Worm (Caenorhabditis elegans) whole organism, mixed stage, embryonic: ENCODE data around the gene hsp-12.2.
A peak's percentile ranks its signal among the peaks of the same experiment; 100 is the strongest.

Source experiments
- M03D4.4 ChIP-seq: sonication (generic microtip); optimal IDR thresholded peaks from 2 replicates; lab custom pipeline; 2017; ENCODE audit warnings: mild to moderate bottlenecking, missing genetic modification characterization, missing compliant biosample characterization
- bed-3 ChIP-seq: fragments of 200-800 bp; sonication (Bioruptor generic); optimal IDR thresholded peaks from 3 replicates; lab custom pipeline; 2018; ENCODE audit warnings: mild to moderate bottlenecking, missing genetic modification characterization, moderate library complexity, missing compliant biosample characterization
- blmp-1 ChIP-seq: fragments of 150-350 bp; optimal IDR thresholded peaks from 2 replicates; lab custom pipeline; 2014; ENCODE audit warnings: missing biosample characterization, missing genetic modification characterization
- ceh-39 ChIP-seq: fragments of 150-350 bp; optimal IDR thresholded peaks from 2 replicates; lab custom pipeline; 2014; ENCODE audit warnings: missing biosample characterization, missing genetic modification characterization
- ceh-43 ChIP-seq: fragments of 200-800 bp; sonication (Bioruptor generic); optimal IDR thresholded peaks from 2 replicates; lab custom pipeline; 2018; ENCODE audit warnings: mild to moderate bottlenecking, missing genetic modification characterization, moderate library complexity, missing compliant biosample characterization
- ceh-83 ChIP-seq: fragments of 200-800 bp; sonication (Bioruptor generic); optimal IDR thresholded peaks from 2 replicates; lab custom pipeline; 2018; ENCODE audit warnings: mild to moderate bottlenecking, missing genetic modification characterization, missing compliant biosample characterization
- ces-1 ChIP-seq: fragments of 150-350 bp; optimal IDR thresholded peaks from 2 replicates; lab custom pipeline; 2014; ENCODE audit warnings: missing biosample characterization, missing genetic modification reagents, missing genetic modification characterization
- cnd-1 ChIP-seq: fragments of 200-800 bp; sonication (Bioruptor generic); optimal IDR thresholded peaks from 2 replicates; lab custom pipeline; 2018; ENCODE audit warnings: mild to moderate bottlenecking, missing genetic modification characterization, missing compliant biosample characterization
- drap-1 ChIP-seq: fragments of 200-800 bp; sonication (Bioruptor generic); optimal IDR thresholded peaks from 3 replicates; lab custom pipeline; 2018; ENCODE audit warnings: mild to moderate bottlenecking, missing genetic modification characterization, missing compliant biosample characterization
- elt-1 ChIP-seq: sonication (generic microtip); optimal IDR thresholded peaks from 2 replicates; lab custom pipeline; 2017; ENCODE audit warnings: missing genetic modification characterization, mild to moderate bottlenecking, missing compliant biosample characterization, antibody characterized with exemption, moderate library complexity, borderline replicate concordance; ENCODE audit not compliant: insufficient read depth
- elt-3 ChIP-seq: fragments of 150-350 bp; optimal IDR thresholded peaks from 2 replicates; lab custom pipeline; 2014; ENCODE audit warnings: missing biosample characterization, missing genetic modification characterization
- flh-1 ChIP-seq: fragments of 200-800 bp; sonication (Bioruptor generic); optimal IDR thresholded peaks from 2 replicates; lab custom pipeline; 2018; ENCODE audit warnings: mild to moderate bottlenecking, missing genetic modification characterization, moderate library complexity, missing compliant biosample characterization
- ham-2 ChIP-seq: fragments of 200-800 bp; sonication (Bioruptor generic); optimal IDR thresholded peaks from 2 replicates; lab custom pipeline; 2018; ENCODE audit warnings: mild to moderate bottlenecking, missing genetic modification characterization, missing compliant biosample characterization
- hlh-1 ChIP-seq: fragments of 150-350 bp; optimal IDR thresholded peaks from 2 replicates; lab custom pipeline; 2014; ENCODE audit warnings: missing biosample characterization, missing genetic modification reagents, missing genetic modification characterization
- lin-13 ChIP-seq: fragments of 150-350 bp; optimal IDR thresholded peaks from 2 replicates; lab custom pipeline; 2014; ENCODE audit warnings: missing biosample characterization, missing genetic modification characterization
- lin-32 ChIP-seq: fragments of 200-800 bp; sonication (Bioruptor generic); optimal IDR thresholded peaks from 2 replicates; lab custom pipeline; 2018; ENCODE audit warnings: mild to moderate bottlenecking, missing genetic modification characterization, missing compliant biosample characterization
- lsy-2 ChIP-seq: fragments of 150-350 bp; optimal IDR thresholded peaks from 2 replicates; lab custom pipeline; 2014; ENCODE audit warnings: missing biosample characterization, missing genetic modification characterization
- mab-5 ChIP-seq: fragments of 150-350 bp; optimal IDR thresholded peaks from 2 replicates; lab custom pipeline; 2014; ENCODE audit warnings: missing biosample characterization, missing genetic modification characterization
- mep-1 ChIP-seq: fragments of 150-350 bp; optimal IDR thresholded peaks from 2 replicates; lab custom pipeline; 2017; ENCODE audit warnings: missing biosample characterization, missing genetic modification reagents, missing genetic modification characterization, inconsistent platforms
- mls-2 ChIP-seq: sonication (generic microtip); optimal IDR thresholded peaks from 2 replicates; lab custom pipeline; 2016; ENCODE audit warnings: mild to moderate bottlenecking, missing genetic modification characterization, moderate library complexity, missing compliant biosample characterization
- nhr-12 ChIP-seq: fragments of 150-350 bp; optimal IDR thresholded peaks from 2 replicates; lab custom pipeline; 2014; ENCODE audit warnings: missing biosample characterization, missing genetic modification characterization
- nhr-2 ChIP-seq: fragments of 150-350 bp; optimal IDR thresholded peaks from 2 replicates; lab custom pipeline; 2014; ENCODE audit warnings: missing biosample characterization, missing genetic modification characterization
- nhr-237 ChIP-seq: fragments of 150-350 bp; optimal IDR thresholded peaks from 2 replicates; lab custom pipeline; 2014; ENCODE audit warnings: missing biosample characterization, missing genetic modification characterization
- nhr-28 ChIP-seq: fragments of 150-350 bp; optimal IDR thresholded peaks from 2 replicates; lab custom pipeline; 2014; ENCODE audit warnings: missing biosample characterization, missing genetic modification characterization
- nhr-76 ChIP-seq: sonication (generic microtip); optimal IDR thresholded peaks from 2 replicates; lab custom pipeline; 2017; ENCODE audit warnings: missing biosample characterization, missing genetic modification characterization
- pha-4 ChIP-seq: fragments of 150-350 bp; optimal IDR thresholded peaks from 2 replicates; lab custom pipeline; 2018; ENCODE audit warnings: missing biosample characterization, missing genetic modification reagents, missing genetic modification characterization
- sem-2 ChIP-seq: fragments of 200-800 bp; sonication (Bioruptor generic); optimal IDR thresholded peaks from 2 replicates; lab custom pipeline; 2018; ENCODE audit warnings: mild to moderate bottlenecking, missing genetic modification characterization, missing compliant biosample characterization
- snpc-4 ChIP-seq: fragments of 150-350 bp; optimal IDR thresholded peaks from 2 replicates; lab custom pipeline; 2014; ENCODE audit warnings: missing biosample characterization, missing genetic modification characterization
- sptf-1 ChIP-seq: sonication (generic microtip); optimal IDR thresholded peaks from 2 replicates; lab custom pipeline; 2017; ENCODE audit warnings: mild to moderate bottlenecking, missing genetic modification characterization, moderate library complexity, missing compliant biosample characterization
- tbx-8 ChIP-seq: fragments of 200-800 bp; sonication (Bioruptor generic); optimal IDR thresholded peaks from 2 replicates; lab custom pipeline; 2018; ENCODE audit warnings: mild to moderate bottlenecking, missing genetic modification characterization, moderate library complexity, missing compliant biosample characterization
- unc-120 ChIP-seq: sonication (generic microtip); optimal IDR thresholded peaks from 2 replicates; lab custom pipeline; 2017; ENCODE audit warnings: missing genetic modification characterization, missing compliant biosample characterization; ENCODE audit not compliant: poor library complexity, severe bottlenecking
- unc-39 ChIP-seq: fragments of 150-350 bp; optimal IDR thresholded peaks from 2 replicates; lab custom pipeline; 2014; ENCODE audit warnings: missing biosample characterization, missing genetic modification characterization
- unc-62 ChIP-seq: fragments of 150-350 bp; optimal IDR thresholded peaks from 2 replicates; lab custom pipeline; 2014; ENCODE audit warnings: missing biosample characterization, missing genetic modification reagents, missing genetic modification characterization
- zip-8 ChIP-seq: fragments of 150-350 bp; optimal IDR thresholded peaks from 2 replicates; lab custom pipeline; 2014; ENCODE audit warnings: missing biosample characterization, missing genetic modification characterization
- ztf-11 ChIP-seq: fragments of 150-350 bp; optimal IDR thresholded peaks from 2 replicates; lab custom pipeline; 2014; ENCODE audit warnings: missing biosample characterization, missing genetic modification characterization

Gene hsp-12.2

DNA sequence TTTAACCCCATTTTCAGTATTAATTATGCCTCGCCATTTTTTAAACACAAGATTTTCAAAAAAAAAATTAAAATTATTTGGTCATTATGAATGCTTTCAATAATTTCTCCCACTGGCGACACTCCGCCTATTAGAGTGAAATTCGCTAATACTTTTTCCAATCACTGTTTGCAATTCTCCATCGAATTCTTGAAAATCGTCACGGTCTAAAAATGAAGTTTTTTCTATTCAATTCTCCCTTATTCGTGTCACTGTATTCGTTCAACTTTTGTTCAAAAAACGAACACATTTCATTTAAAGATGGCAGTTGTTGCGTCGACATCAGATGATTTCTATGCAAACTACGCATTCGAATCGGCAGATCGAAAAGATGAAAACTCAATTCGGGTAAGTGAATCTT lies 29.4 kb upstream of the hsp-12.2 start, which contains the start of gene C14B9.3:
Gene C14B9.3 (plus strand): TSS at position 301 of the 400 bp plus-strand sequence.
- no peak for TF ChIP-seq unc-39 (tag; lab: Kevin White, UChicago)
- no peak for TF ChIP-seq lin-13 (tag; lab: Kevin White, UChicago)
- no peak for TF ChIP-seq ham-2 (GFP tag; lab: Kevin White, UChicago)
- TF ChIP-seq zip-8 (tag; lab: Kevin White, UChicago), result no peak
- TF ChIP-seq pha-4, result no peak
- no peak for TF ChIP-seq ces-1 (GFP tag; lab: Kevin White, UChicago)
- no peak for TF ChIP-seq elt-3 (tag; lab: Kevin White, UChicago)
- TF ChIP-seq mls-2 (tag; lab: Kevin White, UChicago), result no peak
- no peak for TF ChIP-seq flh-1 (GFP tag; lab: Kevin White, UChicago)
- no peak for TF ChIP-seq nhr-2 (tag; lab: Kevin White, UChicago)
- no peak for TF ChIP-seq unc-120
- TF ChIP-seq blmp-1 (tag; lab: Kevin White, UChicago), result no peak
- TF ChIP-seq bed-3 (GFP tag; lab: Kevin White, UChicago), result no peak
- TF ChIP-seq lin-32 (GFP tag; lab: Kevin White, UChicago), result no peak
- TF ChIP-seq sptf-1 (tag; lab: Kevin White, UChicago), result no peak
- no peak for TF ChIP-seq ceh-39 (tag; lab: Kevin White, UChicago)
- no peak for TF ChIP-seq ztf-11 (tag; lab: Kevin White, UChicago)

DNA sequence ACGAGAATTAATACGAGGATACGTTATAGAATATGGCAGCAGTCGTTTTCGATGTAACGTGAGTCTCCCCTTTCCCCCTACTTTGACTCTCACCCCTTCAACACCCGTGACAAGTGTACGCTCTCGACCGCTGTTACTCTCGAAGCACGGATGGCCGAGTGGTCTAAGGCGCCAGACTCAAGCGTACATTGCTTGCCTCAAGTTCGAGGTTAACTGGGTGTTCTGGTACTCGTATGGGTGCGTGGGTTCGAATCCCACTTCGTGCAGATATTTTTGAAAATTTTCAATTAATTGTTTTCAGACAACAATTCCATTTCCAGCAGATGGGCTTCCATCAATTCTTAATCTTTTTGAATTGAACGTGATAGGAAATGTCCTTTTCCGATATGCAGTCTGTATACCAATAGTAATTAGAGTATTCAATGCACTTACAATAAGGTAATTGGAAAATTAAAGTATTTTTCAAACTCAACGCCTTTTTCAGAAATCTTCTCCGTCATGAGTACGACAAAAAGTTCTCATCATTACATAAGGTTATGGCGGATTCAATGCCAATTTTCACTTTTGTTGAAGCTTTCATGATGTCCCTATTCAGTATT lies 28.3 kb upstream of the hsp-12.2 start:
- TF ChIP-seq ztf-11 (tag; lab: Kevin White, UChicago) (no peak), pha-4 (peak; percentile 50), lin-32 (GFP tag; lab: Kevin White, UChicago) (peak; percentile 76), bed-3 (GFP tag; lab: Kevin White, UChicago) (peak; percentile 59), unc-39 (tag; lab: Kevin White, UChicago) (no peak), mep-1 (tag; lab: Kevin White, UChicago) (peak; percentile 34), nhr-2 (tag; lab: Kevin White, UChicago) (no peak), tbx-8 (GFP tag; lab: Kevin White, UChicago) (peak; percentile 55), drap-1 (GFP tag; lab: Kevin White, UChicago) (peak; percentile 85), ceh-43 (GFP tag; lab: Kevin White, UChicago) (peak; percentile 77), mls-2 (tag; lab: Kevin White, UChicago) (peak; percentile 91), M03D4.4 (tag; lab: Kevin White, UChicago) (peak; percentile 89), hlh-1 (peak; percentile 12), unc-120 (peak; percentile 74), ham-2 (GFP tag; lab: Kevin White, UChicago) (peak; percentile 81), blmp-1 (tag; lab: Kevin White, UChicago) (no peak), cnd-1 (tag; lab: Kevin White, UChicago) (peak; percentile 91), flh-1 (GFP tag; lab: Kevin White, UChicago) (peak; percentile 66), ceh-83 (GFP tag; lab: Kevin White, UChicago) (peak; percentile 95), snpc-4 (tag; lab: Kevin White, UChicago) (no peak), elt-1 (tag; lab: Kevin White, UChicago) (no peak), nhr-12 (peak; percentile 63), zip-8 (tag; lab: Kevin White, UChicago) (no peak), nhr-237 (no peak), nhr-28 (tag; lab: Kevin White, UChicago) (no peak), ceh-39 (tag; lab: Kevin White, UChicago) (no peak), lin-13 (tag; lab: Kevin White, UChicago) (peak; percentile 51), sem-2 (GFP tag; lab: Kevin White, UChicago) (peak; percentile 91), lsy-2 (tag; lab: Kevin White, UChicago) (no peak), sptf-1 (tag; lab: Kevin White, UChicago) (peak; percentile 88), nhr-76 (no peak), ces-1 (GFP tag; lab: Kevin White, UChicago) (peak; percentile 39), unc-62 (GFP tag; lab: Kevin White, UChicago) (no peak), elt-3 (tag; lab: Kevin White, UChicago) (peak; percentile 26), mab-5 (no peak)

DNA sequence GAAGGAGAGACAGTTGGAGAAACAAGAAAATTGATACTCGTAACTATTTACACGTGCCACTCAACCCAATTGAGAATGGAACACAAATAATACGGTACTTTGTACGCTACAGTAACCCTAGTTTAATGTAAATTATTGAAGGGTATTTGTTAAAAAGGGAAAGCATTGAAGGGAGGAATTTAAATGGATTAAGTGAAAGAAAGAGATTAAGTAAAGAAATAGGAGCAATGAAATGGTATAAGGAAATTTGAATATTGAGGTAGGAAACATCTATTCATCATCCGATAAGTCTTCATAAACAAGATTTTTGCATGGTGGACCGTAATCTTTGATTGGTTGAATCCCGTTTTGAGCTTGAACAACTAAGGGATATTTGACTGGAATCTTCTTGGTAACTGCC lies 26.5 kb upstream of the hsp-12.2 start:
- no peak for TF ChIP-seq unc-62 (GFP tag; lab: Kevin White, UChicago)
- no peak for TF ChIP-seq ceh-83 (GFP tag; lab: Kevin White, UChicago)
- TF ChIP-seq unc-120, result no peak
- no peak for TF ChIP-seq sem-2 (GFP tag; lab: Kevin White, UChicago)
- no peak for TF ChIP-seq nhr-12
- no peak for TF ChIP-seq elt-1 (tag; lab: Kevin White, UChicago)
- TF ChIP-seq ceh-43 (GFP tag; lab: Kevin White, UChicago), result no peak
